Worm (Caenorhabditis elegans) whole organism, late embryonic: Measurements from ENCODE around the gene rps-23.

Experiments used
- C08G9.2 ChIP-seq: sonication (generic microtip); optimal IDR thresholded peaks from 2 replicates; lab custom pipeline; 2016; ENCODE audit warnings: mild to moderate bottlenecking, missing genetic modification characterization, moderate library complexity, missing compliant biosample characterization
- F13H6.1 ChIP-seq: sonication (generic microtip); optimal IDR thresholded peaks from 2 replicates; lab custom pipeline; 2016; ENCODE audit warnings: missing genetic modification characterization, missing compliant biosample characterization
- K02D7.2 ChIP-seq: sonication (generic microtip); optimal IDR thresholded peaks from 2 replicates; lab custom pipeline; 2017; ENCODE audit warnings: mild to moderate bottlenecking, missing genetic modification characterization, missing compliant biosample characterization
- K09A11.1 ChIP-seq: sonication (generic microtip); optimal IDR thresholded peaks from 2 replicates; lab custom pipeline; 2017; ENCODE audit warnings: antibody characterized with exemption, mild to moderate bottlenecking, missing genetic modification characterization, missing compliant biosample characterization; ENCODE audit not compliant: insufficient read depth
- T23F11.4 ChIP-seq: fragments of 200-800 bp; sonication (Bioruptor generic); optimal IDR thresholded peaks from 2 replicates; lab custom pipeline; 2018; ENCODE audit warnings: mild to moderate bottlenecking, missing genetic modification characterization, missing compliant biosample characterization
- Y22D7AL.16 ChIP-seq: sonication (generic microtip); optimal IDR thresholded peaks from 2 replicates; lab custom pipeline; 2016; ENCODE audit warnings: missing genetic modification characterization, missing compliant biosample characterization
- ceh-19 ChIP-seq: fragments of 200-800 bp; sonication (Bioruptor generic); optimal IDR thresholded peaks from 2 replicates; lab custom pipeline; 2018; ENCODE audit warnings: mild to moderate bottlenecking, missing genetic modification characterization, missing compliant biosample characterization
- ceh-22 ChIP-seq: sonication (generic microtip); optimal IDR thresholded peaks from 2 replicates; lab custom pipeline; 2017; ENCODE audit warnings: missing biosample characterization, missing genetic modification characterization
- ceh-30 ChIP-seq: fragments of 150-350 bp; optimal IDR thresholded peaks from 2 replicates; lab custom pipeline; 2014; ENCODE audit warnings: missing biosample characterization, missing genetic modification characterization
- ceh-31 ChIP-seq: sonication (generic microtip); optimal IDR thresholded peaks from 2 replicates; lab custom pipeline; 2016; ENCODE audit warnings: missing genetic modification characterization, missing compliant biosample characterization
- ceh-6 ChIP-seq: fragments of 200-800 bp; sonication (Bioruptor generic); optimal IDR thresholded peaks from 2 replicates; lab custom pipeline; 2018; ENCODE audit warnings: mild to moderate bottlenecking, missing genetic modification characterization, missing compliant biosample characterization
- che-1 ChIP-seq: sonication (generic microtip); optimal IDR thresholded peaks from 2 replicates; lab custom pipeline; 2016; ENCODE audit warnings: mild to moderate bottlenecking, missing genetic modification characterization, missing compliant biosample characterization
- dmd-4 ChIP-seq: sonication (generic microtip); optimal IDR thresholded peaks from 2 replicates; lab custom pipeline; 2016; ENCODE audit warnings: borderline replicate concordance, missing genetic modification characterization, missing compliant biosample characterization
- eyg-1 ChIP-seq: sonication (generic microtip); optimal IDR thresholded peaks from 2 replicates; lab custom pipeline; 2016; ENCODE audit warnings: missing genotype, missing genetic modification characterization, missing compliant biosample characterization
- fkh-6 ChIP-seq: sonication (generic microtip); optimal IDR thresholded peaks from 2 replicates; lab custom pipeline; 2016; ENCODE audit warnings: missing genetic modification characterization, missing compliant biosample characterization
- hlh-30 ChIP-seq: sonication (generic microtip); optimal IDR thresholded peaks from 2 replicates; lab custom pipeline; 2017; ENCODE audit warnings: antibody characterized with exemption, missing genetic modification characterization, missing compliant biosample characterization; ENCODE audit not compliant: insufficient read depth
- hlh-8 ChIP-seq: sonication (generic microtip); optimal IDR thresholded peaks from 2 replicates; lab custom pipeline; 2016; ENCODE audit warnings: missing genotype, missing genetic modification characterization, missing compliant biosample characterization
- madf-2 ChIP-seq: sonication (generic microtip); optimal IDR thresholded peaks from 2 replicates; lab custom pipeline; 2017; ENCODE audit warnings: missing genetic modification characterization, missing compliant biosample characterization
- nfya-1 ChIP-seq: sonication (generic microtip); optimal IDR thresholded peaks from 2 replicates; lab custom pipeline; 2017; ENCODE audit warnings: missing genetic modification characterization, mild to moderate bottlenecking, missing compliant biosample characterization, antibody characterized with exemption, moderate library complexity
- npax-4 ChIP-seq: sonication (generic microtip); optimal IDR thresholded peaks from 2 replicates; lab custom pipeline; 2016; ENCODE audit warnings: missing genetic modification characterization, missing compliant biosample characterization
- odd-2 ChIP-seq: sonication (generic microtip); optimal IDR thresholded peaks from 2 replicates; lab custom pipeline; 2017; ENCODE audit warnings: antibody characterized with exemption, mild to moderate bottlenecking, missing genetic modification characterization, missing compliant biosample characterization
- pag-3 ChIP-seq: sonication (generic microtip); optimal IDR thresholded peaks from 2 replicates; lab custom pipeline; 2016; ENCODE audit warnings: missing compliant biosample characterization, missing genetic modification characterization, borderline replicate concordance
- pat-9 ChIP-seq: fragments of 200-800 bp; sonication (Bioruptor generic); optimal IDR thresholded peaks from 2 replicates; lab custom pipeline; 2018; ENCODE audit warnings: mild to moderate bottlenecking, missing genetic modification characterization, moderate library complexity, missing compliant biosample characterization
- pqm-1 ChIP-seq: sonication (generic microtip); optimal IDR thresholded peaks from 2 replicates; lab custom pipeline; 2016; ENCODE audit warnings: missing genetic modification characterization, missing compliant biosample characterization
- ref-2 ChIP-seq: sonication (generic microtip); optimal IDR thresholded peaks from 2 replicates; lab custom pipeline; 2016; ENCODE audit warnings: missing genetic modification characterization, missing compliant biosample characterization
- rnt-1 ChIP-seq: sonication (generic microtip); optimal IDR thresholded peaks from 2 replicates; lab custom pipeline; 2016; ENCODE audit warnings: missing genetic modification characterization, missing compliant biosample characterization
- sdc-2 ChIP-seq: sonication (generic microtip); optimal IDR thresholded peaks from 2 replicates; lab custom pipeline; 2016; ENCODE audit warnings: missing genotype, missing genetic modification characterization, missing compliant biosample characterization
- sox-4 ChIP-seq: sonication (generic microtip); optimal IDR thresholded peaks from 2 replicates; lab custom pipeline; 2017; ENCODE audit warnings: mild to moderate bottlenecking, missing genetic modification characterization, inconsistent platforms, missing compliant biosample characterization
- syd-9 ChIP-seq: sonication (generic microtip); optimal IDR thresholded peaks from 2 replicates; lab custom pipeline; 2016; ENCODE audit warnings: mild to moderate bottlenecking, missing genetic modification characterization, moderate library complexity, missing compliant biosample characterization
- tbx-2 ChIP-seq: sonication (generic microtip); optimal IDR thresholded peaks from 2 replicates; lab custom pipeline; 2016; ENCODE audit warnings: missing genetic modification characterization, missing compliant biosample characterization
- ttx-3 ChIP-seq: sonication (generic microtip); optimal IDR thresholded peaks from 2 replicates; lab custom pipeline; 2016; ENCODE audit warnings: missing genetic modification reagents, missing genetic modification characterization, missing compliant biosample characterization
- unc-3 ChIP-seq, 2 experiments: fragments of 200-800 bp in 1 of 2; sonication (Bioruptor generic) in 1 of 2; sonication (generic microtip) in 1 of 2; conservative IDR thresholded peaks in 1 of 2; optimal IDR thresholded peaks in 1 of 2; 2 replicates each; pipeline versions ENCODE4 v1.3.6 to Lab custom; 2016 to 2022; ENCODE audit warnings: missing compliant biosample characterization in 2 of 2, missing genetic modification characterization in 2 of 2, missing genetic modification reagents in 1 of 2

The rps-23 gene

ce11 chrIV:12385061-12385460, 5.8 kb downstream of the rps-23 start, which contains the start of gene F28D1.6:
TSS of gene F28D1.6 (minus strand) at chrIV:12385161.
- TF ChIP-seq nfya-1 (no peak), pag-3 (tag; lab: Kevin White, UChicago) (no peak), sox-4 (tag; lab: Kevin White, UChicago) (no peak)

ce11 chrIV:12382864-12383263, 8.0 kb downstream of the rps-23 start, which contains the start of gene thn-2:
TSS of gene thn-2 (plus strand) at chrIV:12383170.
- TF ChIP-seq sdc-2 (no peak), K02D7.2 (tag; lab: Kevin White, UChicago) (no peak), unc-3 (GFP tag; conservative IDR thresholded peaks at IDR 0.05; lab: Robert Waterston, UW) (no peak), unc-3 (tag; optimal IDR thresholded peaks at IDR 0.05; lab: Kevin White, UChicago) (no peak), rnt-1 (tag; lab: Kevin White, UChicago) (no peak), odd-2 (tag; lab: Kevin White, UChicago) (no peak), hlh-30 (tag; lab: Kevin White, UChicago) (no peak), npax-4 (tag; lab: Kevin White, UChicago) (no peak), ttx-3 (tag; lab: Kevin White, UChicago) (no peak), Y22D7AL.16 (tag; lab: Kevin White, UChicago) (no peak), pat-9 (tag; lab: Kevin White, UChicago) (no peak), ceh-19 (GFP tag; lab: Kevin White, UChicago) (no peak), nfya-1 (no peak), eyg-1 (tag; lab: Kevin White, UChicago) (no peak), ceh-31 (tag; lab: Kevin White, UChicago) (no peak)

- TF ChIP-seq hlh-30 (tag; lab: Kevin White, UChicago) = no peak
- TF ChIP-seq hlh-8 (tag; lab: Kevin White, UChicago) = no peak
- TF ChIP-seq dmd-4 = no peak
- TF ChIP-seq pqm-1 (tag; lab: Kevin White, UChicago) = no peak
- TF ChIP-seq fkh-6 = no peak
- TF ChIP-seq madf-2 (tag; lab: Kevin White, UChicago) = no peak
- TF ChIP-seq tbx-2 (tag; lab: Kevin White, UChicago) = no peak
- no peak for TF ChIP-seq syd-9
- TF ChIP-seq ceh-30 = no peak
- no peak for TF ChIP-seq ceh-6 (GFP tag; lab: Kevin White, UChicago)
- no peak for TF ChIP-seq F13H6.1 (tag; lab: Kevin White, UChicago)
- TF ChIP-seq C08G9.2 (tag; lab: Kevin White, UChicago) = no peak
- TF ChIP-seq che-1 (tag; lab: Kevin White, UChicago) = no peak
- TF ChIP-seq T23F11.4 = no peak
- TF ChIP-seq ceh-22 (tag; lab: Kevin White, UChicago) = no peak
- TF ChIP-seq unc-3 (GFP tag; conservative IDR thresholded peaks at IDR 0.05; lab: Robert Waterston, UW) = no peak
- TF ChIP-seq unc-3 (tag; optimal IDR thresholded peaks at IDR 0.05; lab: Kevin White, UChicago) = no peak
- TF ChIP-seq K09A11.1 (tag; lab: Kevin White, UChicago) = no peak
- no peak for TF ChIP-seq ref-2 (tag; lab: Kevin White, UChicago)
Observed at ce11 chrIV:12379784-12380183, 11.1 kb downstream of the rps-23 start, which contains the start of gene thn-1. TSS of gene thn-1 (plus strand) at chrIV:12380084.

ce11 chrIV:12378919-12379318, 11.9 kb downstream of the rps-23 start:
- TF ChIP-seq hlh-30 (tag; lab: Kevin White, UChicago) = no peak

- TF ChIP-seq ceh-19 (GFP tag; lab: Kevin White, UChicago) = no peak
Observed at ce11 chrIV:12376021-12376420, 14.8 kb downstream of the rps-23 start, which contains the start of gene atz-1. TSS of gene atz-1 (minus strand) at chrIV:12376121.
